Fruit fly (Drosophila melanogaster): Measurements from ENCODE around the gene CG31517.

The CG31517 gene

DNA sequence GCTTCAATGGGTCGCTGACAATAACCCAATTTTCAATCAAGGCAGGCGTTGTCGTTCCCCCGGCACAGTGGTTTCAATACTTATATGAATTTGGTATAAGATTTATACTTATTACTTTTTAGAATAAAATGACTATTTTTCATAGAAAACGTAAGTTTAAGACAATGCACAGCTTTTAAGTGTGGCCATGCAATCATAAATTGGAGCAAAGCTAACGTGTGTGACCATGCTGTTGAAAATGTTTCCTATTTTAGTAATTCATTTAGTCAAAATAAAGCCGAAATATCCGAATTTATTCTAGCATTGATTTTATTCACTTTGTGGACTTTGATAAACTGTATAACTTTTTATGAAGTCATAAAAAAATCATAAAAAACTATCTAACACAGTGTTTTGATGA, 38.4 kb downstream of the CG31517 start:
- TF ChIP-seq D19A (tag; optimal IDR thresholded peaks at IDR 0.05), result peak; percentile 26
- TF ChIP-seq CG6683 (GFP tag; optimal IDR thresholded peaks at IDR 0.05), result no peak
- TF ChIP-seq CG7745 (tag; optimal IDR thresholded peaks at IDR 0.05), result no peak
- TF ChIP-seq salm (tag; optimal IDR thresholded peaks at IDR 0.05), result peak; percentile 32
- peak; percentile 66 for TF ChIP-seq Abd-B (GFP tag; optimal IDR thresholded peaks at IDR 0.05)
- TF ChIP-seq stwl (tag; optimal IDR thresholded peaks at IDR 0.05), result peak; percentile 51
- TF ChIP-seq MTF-1 (GFP tag; optimal IDR thresholded peaks at IDR 0.05; ENCODE audit: borderline replicate concordance), result no peak
- TF ChIP-seq CG15073 (GFP tag; optimal IDR thresholded peaks at IDR 0.05), result no peak
- peak; percentile 31 for TF ChIP-seq CG4424 (GFP tag; optimal IDR thresholded peaks at IDR 0.05)
- TF ChIP-seq scrt (GFP tag; optimal IDR thresholded peaks at IDR 0.05), result no peak
- TF ChIP-seq ATbp (GFP tag; optimal IDR thresholded peaks at IDR 0.05), result peak; percentile 9
- no peak for TF ChIP-seq Ada2b (GFP tag; IDR thresholded peaks at IDR 0.05)
- peak; percentile 18 for TF ChIP-seq CoRest (tag; optimal IDR thresholded peaks at IDR 0.05)
- no peak for TF ChIP-seq CG6813 (GFP tag; optimal IDR thresholded peaks at IDR 0.05)
- TF ChIP-seq CG14965 (GFP tag; optimal IDR thresholded peaks at IDR 0.05; ENCODE audit: borderline replicate concordance), result no peak
- TF ChIP-seq dmrt11E (tag; optimal IDR thresholded peaks at IDR 0.05), result no peak
- no peak for TF ChIP-seq pnt (GFP tag; optimal IDR thresholded peaks at IDR 0.05)
- TF ChIP-seq row (GFP tag; IDR thresholded peaks at IDR 0.05), result peak; percentile 36; the same call in 1 of the 3 replicates
- TF ChIP-seq cas (GFP tag; IDR thresholded peaks at IDR 0.05), result no peak
- peak; percentile 13 for TF ChIP-seq CG17385 (GFP tag; optimal IDR thresholded peaks at IDR 0.05)
- peak; percentile 8 for TF ChIP-seq Asciz (GFP tag; optimal IDR thresholded peaks at IDR 0.05)
- TF ChIP-seq ttk (GFP tag; IDR thresholded peaks at IDR 0.05), result no peak
- peak; percentile 56 for TF ChIP-seq Oli (tag; optimal IDR thresholded peaks at IDR 0.05)
- peak; percentile 19 for TF ChIP-seq CG30403 (GFP tag; optimal IDR thresholded peaks at IDR 0.05)
- TF ChIP-seq ara (GFP tag; IDR thresholded peaks at IDR 0.05), result no peak
- TF ChIP-seq unpg (GFP tag; optimal IDR thresholded peaks at IDR 0.05), result peak; percentile 1
- peak; percentile 24 for TF ChIP-seq CG7839 (tag; optimal IDR thresholded peaks at IDR 0.05)
- peak; percentile 29 for TF ChIP-seq fd96Cb (tag; optimal IDR thresholded peaks at IDR 0.05)
- TF ChIP-seq CG12071 (GFP tag; optimal IDR thresholded peaks at IDR 0.05), result no peak
- peak; percentile 60 for TF ChIP-seq CG11504 (tag; optimal IDR thresholded peaks at IDR 0.05)
- no peak for TF ChIP-seq Fer3 (tag; optimal IDR thresholded peaks at IDR 0.05)
- peak in 1 of 2 experiments; percentile 74 for TF ChIP-seq eve (GFP tag; optimal IDR thresholded peaks at IDR 0.05)
- peak; percentile 47 for TF ChIP-seq Sox100B (GFP tag; optimal IDR thresholded peaks at IDR 0.05)
- TF ChIP-seq PHDP (tag; optimal IDR thresholded peaks at IDR 0.05), result peak; percentile 14
- TF ChIP-seq tap (tag; optimal IDR thresholded peaks at IDR 0.05), result peak; percentile 11
- peak; percentile 19 for TF ChIP-seq CG7556 (GFP tag; optimal IDR thresholded peaks at IDR 0.05)
- TF ChIP-seq CG34376 (GFP tag; optimal IDR thresholded peaks at IDR 0.05), result no peak
- TF ChIP-seq CG6254 (GFP tag; optimal IDR thresholded peaks at IDR 0.05), result no peak
- peak; percentile 27 for TF ChIP-seq CG10979 (tag; optimal IDR thresholded peaks at IDR 0.05)
- no peak for TF ChIP-seq abd-A (tag; optimal IDR thresholded peaks at IDR 0.05)
- peak; percentile 54 for TF ChIP-seq Sox102F (GFP tag; optimal IDR thresholded peaks at IDR 0.05)
- no peak for TF ChIP-seq CG6765 (GFP tag; optimal IDR thresholded peaks at IDR 0.05)
- peak; percentile 5 for TF ChIP-seq CG14710 (tag; optimal IDR thresholded peaks at IDR 0.05)
- no peak for TF ChIP-seq Eip74EF (GFP tag; optimal IDR thresholded peaks at IDR 0.05)
- TF ChIP-seq CG12391 (tag; optimal IDR thresholded peaks at IDR 0.05), result peak; percentile 14
- TF ChIP-seq phol (tag; optimal IDR thresholded peaks at IDR 0.05), result peak; percentile 53
- TF ChIP-seq Ssrp (tag; optimal IDR thresholded peaks at IDR 0.05), result peak; percentile 13
- TF ChIP-seq grau (tag; optimal IDR thresholded peaks at IDR 0.05), result peak; percentile 3
- peak; percentile 17 for TF ChIP-seq Xbp1 (GFP tag; optimal IDR thresholded peaks at IDR 0.05)

All from whole organism, embryonic.